Fruit fly (Drosophila melanogaster) whole organism, wandering third instar larva: ENCODE results near the gene RpL8.
A peak's percentile ranks its signal among the peaks of the same experiment; 100 is the strongest.

ENCODE experiments used
- Abd-B ChIP-seq: fragments of >200 bp; optimal IDR thresholded peaks from 2 replicates; lab custom pipeline; 2017; ENCODE audit warnings: missing biosample characterization, missing genetic modification characterization
- Dif ChIP-seq: fragments of 200-275, 200-300 bp; sonication (Bioruptor generic); optimal IDR thresholded peaks from 2 replicates; lab custom pipeline; 2018; ENCODE audit warnings: missing biosample characterization, missing genetic modification characterization; ENCODE audit not compliant: partially characterized antibody
- Myc ChIP-seq: fragments of >200 bp; optimal IDR thresholded peaks from 2 replicates; lab custom pipeline; 2017
- OdsH ChIP-seq: fragments of 200-800 bp; sonication (Bioruptor generic); optimal IDR thresholded peaks from 2 replicates; lab custom pipeline; 2016; ENCODE audit warnings: missing biosample characterization, mild to moderate bottlenecking, missing genetic modification characterization
- Rel ChIP-seq, 2 experiments: fragments of 200-800 bp; sonication (Bioruptor generic) in 1 of 2; optimal IDR thresholded peaks; 2 replicates in 1 of 2; 3 replicates in 1 of 2; lab custom pipeline; 2016 to 2019; ENCODE audit warnings: mild to moderate bottlenecking in 2 of 2, missing biosample characterization in 2 of 2, missing genetic modification characterization in 2 of 2, moderate library complexity in 1 of 2
- br ChIP-seq: fragments of 200-800 bp; sonication (Bioruptor generic); optimal IDR thresholded peaks from 2 replicates; lab custom pipeline; 2016; ENCODE audit warnings: missing biosample characterization, missing genetic modification characterization
- ey ChIP-seq: fragments of 200-800 bp; sonication (Bioruptor generic); optimal IDR thresholded peaks from 2 replicates; lab custom pipeline; 2016; ENCODE audit warnings: missing biosample characterization, missing genetic modification characterization
- lola ChIP-seq: fragments of >200 bp; optimal IDR thresholded peaks from 2 replicates; lab custom pipeline; 2017; ENCODE audit warnings: missing biosample characterization, missing genetic modification characterization
- psq ChIP-seq: fragments of 200-800 bp; sonication (Bioruptor generic); optimal IDR thresholded peaks from 3 replicates; lab custom pipeline; 2017; ENCODE audit warnings: missing biosample characterization, mild to moderate bottlenecking, missing genetic modification characterization, moderate library complexity
- tai ChIP-seq: sonication (Bioruptor generic); optimal IDR thresholded peaks from 2 replicates; lab custom pipeline; 2016; ENCODE audit warnings: missing biosample characterization, missing genetic modification characterization
- usp ChIP-seq: fragments of >200 bp; optimal IDR thresholded peaks from 2 replicates; lab custom pipeline; 2017; ENCODE audit warnings: missing biosample characterization, missing genetic modification characterization

- TF ChIP-seq Abd-B (GFP tag; lab: Kevin White, UChicago) = no peak
- peak; percentile 4 for TF ChIP-seq psq (GFP tag; lab: Kevin White, UChicago)
- no peak for TF ChIP-seq Rel (GFP tag; optimal IDR thresholded peaks at IDR 0.05; lab: Kevin White, UChicago)
- TF ChIP-seq Rel (tag; optimal IDR thresholded peaks at IDR 0.05; lab: Kevin White, UChicago) = no peak
- TF ChIP-seq br (GFP tag; lab: Kevin White, UChicago) = peak; percentile 47
- no peak for TF ChIP-seq usp (GFP tag; lab: Kevin White, UChicago)
- no peak for TF ChIP-seq lola (GFP tag; lab: Kevin White, UChicago)
- no peak for TF ChIP-seq Dif (GFP tag; lab: Kevin White, UChicago)
- peak; percentile 44 for TF ChIP-seq OdsH (GFP tag; lab: Kevin White, UChicago)
- TF ChIP-seq Myc = no peak
- TF ChIP-seq tai (GFP tag; lab: Kevin White, UChicago) = no peak
- TF ChIP-seq ey = peak; percentile 41
These were observed 3.0 kb upstream of the RpL8 start for dm6 chr3L:2584119-2584805.
